Worm (Caenorhabditis elegans) whole organism, mixed stage, embryonic: ENCODE results near the gene mul-1.

Experiments used
- blmp-1 ChIP-seq: fragments of 150-350 bp; optimal IDR thresholded peaks from 2 replicates; lab custom pipeline; 2014; ENCODE audit warnings: missing biosample characterization, missing genetic modification characterization
- drap-1 ChIP-seq: fragments of 200-800 bp; sonication (Bioruptor generic); optimal IDR thresholded peaks from 3 replicates; lab custom pipeline; 2018; ENCODE audit warnings: mild to moderate bottlenecking, missing genetic modification characterization, missing compliant biosample characterization
- elt-3 ChIP-seq: fragments of 150-350 bp; optimal IDR thresholded peaks from 2 replicates; lab custom pipeline; 2014; ENCODE audit warnings: missing biosample characterization, missing genetic modification characterization
- hlh-1 ChIP-seq: fragments of 150-350 bp; optimal IDR thresholded peaks from 2 replicates; lab custom pipeline; 2014; ENCODE audit warnings: missing biosample characterization, missing genetic modification reagents, missing genetic modification characterization
- nhr-237 ChIP-seq: fragments of 150-350 bp; optimal IDR thresholded peaks from 2 replicates; lab custom pipeline; 2014; ENCODE audit warnings: missing biosample characterization, missing genetic modification characterization

DNA sequence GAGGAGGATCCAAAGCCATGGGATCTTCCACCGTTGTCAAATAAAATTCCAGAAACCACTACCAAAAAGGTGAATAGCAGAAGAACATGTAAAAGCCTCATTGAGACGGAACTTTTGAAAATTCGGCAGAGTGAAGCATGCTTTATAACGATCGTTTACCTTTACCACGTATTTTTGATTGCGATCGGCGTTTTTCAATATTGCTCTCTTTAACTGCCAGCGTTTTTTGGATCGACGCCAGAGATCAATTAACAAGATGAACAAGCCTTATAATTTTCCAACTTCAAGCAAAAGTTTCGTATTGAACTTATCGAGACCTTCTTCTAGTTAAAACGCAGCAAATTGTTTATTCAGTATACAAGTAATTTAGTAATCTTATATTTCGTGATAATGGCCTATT is 16.1 kb upstream of the mul-1 start, which contains the start of gene F49F1.10:
- TF ChIP-seq hlh-1 (tag; lab: Kevin White, UChicago) (no peak), drap-1 (GFP tag; lab: Kevin White, UChicago) (no peak), nhr-237 (tag; lab: Kevin White, UChicago) (no peak), blmp-1 (tag; lab: Kevin White, UChicago) (no peak), elt-3 (no peak)
